Fruit fly (Drosophila melanogaster): Measurements from ENCODE around the gene Cox10.

DNA sequence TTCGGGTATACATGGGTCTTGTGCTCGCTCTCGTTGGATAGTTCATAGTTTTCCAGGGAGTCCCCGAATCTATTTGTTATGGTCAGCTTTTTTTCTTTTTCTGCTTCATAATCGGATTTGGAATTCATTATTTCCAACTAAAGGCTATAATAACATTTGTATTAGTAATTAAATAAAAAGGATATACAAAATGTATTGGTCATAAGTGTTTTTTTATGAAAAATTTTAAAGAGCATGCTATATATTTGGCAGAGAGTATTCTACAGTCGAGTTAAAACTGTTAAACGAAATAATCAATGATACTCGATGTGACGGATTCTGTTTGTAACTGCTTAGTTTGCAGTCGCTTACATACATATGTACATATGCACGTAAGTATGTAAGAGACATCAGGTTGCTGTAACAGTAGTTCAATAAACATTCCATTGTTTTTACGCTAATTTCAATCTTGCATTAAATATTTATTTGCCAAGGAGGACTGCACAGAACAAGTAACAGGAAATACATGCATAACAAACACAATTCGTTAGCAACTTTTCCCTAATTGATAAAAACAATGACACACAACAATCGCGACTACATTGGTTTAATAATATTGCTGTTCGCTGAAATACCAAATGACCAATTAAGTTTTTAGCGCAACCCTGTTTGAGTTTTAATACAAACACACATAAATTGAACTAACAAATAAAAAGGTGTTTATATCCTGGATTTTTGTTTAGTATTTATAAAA lies 32.0 kb upstream of the Cox10 start:
- TF ChIP-seq CG14860 (GFP tag; IDR thresholded peaks at IDR 0.05; ENCODE audit: partially characterized antibody): no peak; the same call in 2 of the 3 replicates
- no peak for TF ChIP-seq B-H2 (GFP tag; optimal IDR thresholded peaks at IDR 0.05)
- no peak for TF ChIP-seq Jarid2 (GFP tag; optimal IDR thresholded peaks at IDR 0.05)
- no peak for TF ChIP-seq Usf (GFP tag; optimal IDR thresholded peaks at IDR 0.05)
- TF ChIP-seq CG4617 (GFP tag; optimal IDR thresholded peaks at IDR 0.05; ENCODE audit: borderline replicate concordance): peak; percentile 77
- no peak for TF ChIP-seq vfl (GFP tag; optimal IDR thresholded peaks at IDR 0.05)
- TF ChIP-seq mirr (GFP tag; optimal IDR thresholded peaks at IDR 0.05): no peak
- TF ChIP-seq Doc2 (GFP tag; IDR thresholded peaks at IDR 0.05): no peak
- TF ChIP-seq CG2116 (GFP tag; optimal IDR thresholded peaks at IDR 0.05): no peak
- no peak for TF ChIP-seq H2.0 (GFP tag; IDR thresholded peaks at IDR 0.05)
- peak; percentile 36 for TF ChIP-seq grau (tag; optimal IDR thresholded peaks at IDR 0.05)
- no peak for TF ChIP-seq Nf-YB (GFP tag; optimal IDR thresholded peaks at IDR 0.05)

All from whole organism, embryonic.